Fruit fly (Drosophila melanogaster) whole organism, pupa: ENCODE results near the gene Rtnl1.

Experiments
- CG10348 ChIP-seq: fragments of 200-800 bp; sonication (Bioruptor generic); IDR thresholded peaks from 2 replicates; pipeline ENCODE4 v1.3.6; 2022; ENCODE audit warnings: missing biosample characterization, missing genetic modification characterization
- CG12605 ChIP-seq: fragments of 200-800 bp; sonication (Bioruptor generic); IDR thresholded peaks from 2 replicates; pipeline ENCODE4 v1.3.6; 2022; ENCODE audit warnings: missing biosample characterization, missing genetic modification characterization
- CG13204 ChIP-seq: fragments of 200-800 bp; sonication (Bioruptor generic); optimal IDR thresholded peaks from 2 replicates; lab custom pipeline; 2018; ENCODE audit warnings: missing biosample characterization, mild to moderate bottlenecking, missing genetic modification characterization, moderate library complexity
- CG14655 ChIP-seq: fragments of 200-800 bp; sonication (Bioruptor generic); optimal IDR thresholded peaks from 3 replicates; lab custom pipeline; 2017; ENCODE audit warnings: mild to moderate bottlenecking, missing biosample characterization, missing genetic modification reagents, missing genetic modification characterization
- CG15710 ChIP-seq: fragments of 200-800 bp; sonication (Bioruptor generic); optimal IDR thresholded peaks from 2 replicates; lab custom pipeline; 2018; ENCODE audit warnings: missing biosample characterization, mild to moderate bottlenecking, missing genetic modification characterization, moderate library complexity
- CG17806 ChIP-seq: fragments of 200-800 bp; sonication (Bioruptor generic); optimal IDR thresholded peaks from 2 replicates; lab custom pipeline; 2018; ENCODE audit warnings: missing biosample characterization, mild to moderate bottlenecking, missing genetic modification characterization, moderate library complexity
- CG32121 ChIP-seq: fragments of 200-800 bp; sonication (Bioruptor generic); IDR thresholded peaks from 2 replicates; pipeline ENCODE4 v1.3.6; 2022; ENCODE audit warnings: missing biosample characterization, missing genetic modification characterization
- CG34367 ChIP-seq: fragments of 200-800 bp; sonication (Bioruptor generic); optimal IDR thresholded peaks from 2 replicates; lab custom pipeline; 2018; ENCODE audit warnings: missing biosample characterization, mild to moderate bottlenecking, missing genetic modification characterization
- CG4496 ChIP-seq: fragments of 200-800 bp; sonication (Bioruptor generic); IDR thresholded peaks from 3 replicates; pipeline ENCODE4 v1.3.6; 2022; ENCODE audit warnings: missing biosample characterization, missing genetic modification characterization
- CG8159 ChIP-seq: fragments of 200-800 bp; sonication (Bioruptor generic); optimal IDR thresholded peaks from 3 replicates; lab custom pipeline; 2018; ENCODE audit warnings: missing biosample characterization, mild to moderate bottlenecking, missing genetic modification characterization, moderate library complexity
- CG8301 ChIP-seq: fragments of 200-800 bp; sonication (Bioruptor generic); optimal IDR thresholded peaks from 2 replicates; lab custom pipeline; 2018; ENCODE audit warnings: missing biosample characterization, mild to moderate bottlenecking, missing genetic modification characterization
- CG9948 ChIP-seq: fragments of 200-800 bp; sonication (Bioruptor generic); optimal IDR thresholded peaks from 2 replicates; lab custom pipeline; 2018; ENCODE audit warnings: missing biosample characterization, mild to moderate bottlenecking, missing genetic modification characterization, moderate library complexity
- D1 ChIP-seq: fragments of 200-800 bp; sonication (Bioruptor generic); optimal IDR thresholded peaks from 2 replicates; lab custom pipeline; 2018; ENCODE audit warnings: missing biosample characterization, mild to moderate bottlenecking, missing genetic modification characterization, moderate library complexity
- EcR ChIP-seq: fragments of 200-800 bp; sonication (Bioruptor generic); optimal IDR thresholded peaks from 3 replicates; lab custom pipeline; 2019; ENCODE audit warnings: missing biosample characterization, missing genetic modification characterization, mild to moderate bottlenecking, moderate library complexity, missing genetic modification reagents
- Ets98B ChIP-seq: fragments of 200-800 bp; sonication (Bioruptor generic); IDR thresholded peaks from 2 replicates; pipeline ENCODE4 v1.3.6; 2022; ENCODE audit warnings: missing biosample characterization, missing genetic modification characterization
- Pif1A ChIP-seq: fragments of 200-800 bp; sonication (Bioruptor generic); optimal IDR thresholded peaks from 3 replicates; lab custom pipeline; 2016; ENCODE audit warnings: missing biosample characterization, missing genetic modification characterization
- Pif1B ChIP-seq: fragments of 200-800 bp; sonication (Bioruptor generic); optimal IDR thresholded peaks from 3 replicates; lab custom pipeline; 2016; ENCODE audit warnings: missing biosample characterization, missing genetic modification characterization
- Snoo ChIP-seq: fragments of 200-800 bp; sonication (Bioruptor generic); optimal IDR thresholded peaks from 3 replicates; lab custom pipeline; 2017; ENCODE audit warnings: missing biosample characterization, mild to moderate bottlenecking, missing genetic modification characterization, inconsistent platforms
- fd96Ca ChIP-seq: fragments of 200-800 bp; sonication (Bioruptor generic); IDR thresholded peaks from 3 replicates; pipeline ENCODE4 v1.3.6; 2022; ENCODE audit warnings: missing biosample characterization, missing genetic modification characterization
- gl ChIP-seq: fragments of 200-800 bp; sonication (Bioruptor generic); optimal IDR thresholded peaks from 2 replicates; lab custom pipeline; 2018; ENCODE audit warnings: missing biosample characterization, mild to moderate bottlenecking, missing genetic modification characterization
- rn ChIP-seq: fragments of 200-800 bp; sonication (Bioruptor generic); IDR thresholded peaks from 2 replicates; pipeline ENCODE4 v1.3.6; 2022; ENCODE audit warnings: missing biosample characterization, missing genetic modification characterization

The Rtnl1 gene

DNA sequence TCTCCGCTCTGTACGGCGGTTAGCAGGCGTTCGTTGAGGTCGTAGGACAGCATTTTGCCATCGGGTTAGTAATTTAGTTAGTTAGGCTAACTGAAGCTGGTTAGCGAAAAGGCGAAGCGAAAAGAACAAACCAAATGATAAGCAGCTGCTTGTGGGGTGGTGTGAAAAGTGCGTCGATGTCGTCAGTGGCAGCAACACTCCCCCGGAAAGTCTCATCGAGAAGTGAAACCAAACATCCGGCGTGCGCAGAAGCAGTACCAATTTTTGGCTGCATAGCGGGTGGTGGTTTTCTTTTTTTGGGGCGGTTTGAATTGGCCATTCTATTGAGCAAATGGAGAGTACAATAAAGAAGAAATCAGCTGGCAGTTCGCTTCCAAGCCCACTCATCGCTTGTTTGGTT, 41.3 kb upstream of the Rtnl1 start, which contains the start of gene CG9121:
Gene CG9121 (minus strand): TSS at position 238 of the 400 bp plus-strand sequence.
- no peak for TF ChIP-seq gl
- TF ChIP-seq CG14655 (GFP tag; lab: Kevin White, UChicago) = no peak
- TF ChIP-seq Snoo = no peak
- TF ChIP-seq CG4496 = no peak
- TF ChIP-seq CG15710 (tag; lab: Kevin White, UChicago) = no peak
- no peak for TF ChIP-seq CG12605
- no peak for TF ChIP-seq Pif1B (GFP tag; lab: Kevin White, UChicago)
- TF ChIP-seq CG32121 = no peak
- TF ChIP-seq Ets98B = no peak
- no peak for TF ChIP-seq Pif1A (GFP tag; lab: Kevin White, UChicago)
- TF ChIP-seq CG9948 (tag; lab: Kevin White, UChicago) = no peak
- TF ChIP-seq rn (GFP tag; lab: Robert Waterston, UW) = no peak
- TF ChIP-seq D1 (tag; lab: Kevin White, UChicago) = no peak
- TF ChIP-seq CG8159 (tag; lab: Kevin White, UChicago) = no peak
- no peak for TF ChIP-seq CG13204 (GFP tag; lab: Kevin White, UChicago)
- no peak for TF ChIP-seq EcR (GFP tag; lab: Kevin White, UChicago)
- TF ChIP-seq CG10348 (GFP tag; lab: Robert Waterston, UW) = no peak
- TF ChIP-seq CG17806 (tag; lab: Kevin White, UChicago) = no peak
- no peak for TF ChIP-seq CG8301 (tag; lab: Kevin White, UChicago)

dm6 chr2L:5049974-5050373, 40.5 kb upstream of the Rtnl1 start:
- TF ChIP-seq Pif1B (GFP tag; lab: Kevin White, UChicago) (peak; percentile 14), CG10348 (GFP tag; lab: Robert Waterston, UW) (no peak), CG4496 (peak; percentile 50; the same call in 1 of the 3 replicates), CG15710 (tag; lab: Kevin White, UChicago) (no peak), CG8301 (tag; lab: Kevin White, UChicago) (peak; percentile 23), EcR (GFP tag; lab: Kevin White, UChicago) (peak; percentile 51), gl (no peak)

- TF ChIP-seq CG32121 (no peak), CG17806 (tag; lab: Kevin White, UChicago) (no peak), CG9948 (tag; lab: Kevin White, UChicago) (no peak), CG14655 (GFP tag; lab: Kevin White, UChicago) (no peak), EcR (GFP tag; lab: Kevin White, UChicago) (no peak), CG8301 (tag; lab: Kevin White, UChicago) (no peak), rn (GFP tag; lab: Robert Waterston, UW) (no peak), CG4496 (no peak)
Measured at dm6 chr2L:5046261-5046660, 36.7 kb upstream of the Rtnl1 start.

- TF ChIP-seq CG17806 (tag; lab: Kevin White, UChicago) (peak; percentile 3), CG8159 (tag; lab: Kevin White, UChicago) (peak; percentile 0), Snoo (peak; percentile 42), CG12605 (0 out of 2 replicates have a peak, but pooled peaks have one; percentile 25), CG13204 (GFP tag; lab: Kevin White, UChicago) (peak; percentile 25), CG34367 (peak; percentile 5), EcR (GFP tag; lab: Kevin White, UChicago) (peak; percentile 97), CG15710 (tag; lab: Kevin White, UChicago) (peak; percentile 10), CG10348 (GFP tag; lab: Robert Waterston, UW) (peak; percentile 25; the same call in 1 of the 2 replicates), Pif1B (GFP tag; lab: Kevin White, UChicago) (peak; percentile 57), CG8301 (tag; lab: Kevin White, UChicago) (peak; percentile 23), fd96Ca (GFP tag; lab: Robert Waterston, UW) (peak; percentile 69; the same call in 2 of the 3 replicates), gl (no peak), CG4496 (peak; percentile 53), Pif1A (GFP tag; lab: Kevin White, UChicago) (peak; percentile 52), CG32121 (peak; percentile 41; the same call in 1 of the 2 replicates), D1 (tag; lab: Kevin White, UChicago) (no peak), rn (GFP tag; lab: Robert Waterston, UW) (no peak), Ets98B (peak; percentile 55), CG14655 (GFP tag; lab: Kevin White, UChicago) (peak; percentile 57), CG9948 (tag; lab: Kevin White, UChicago) (peak; percentile 9)
Measured at dm6 chr2L:5044892-5045619, 35.5 kb upstream of the Rtnl1 start.

DNA sequence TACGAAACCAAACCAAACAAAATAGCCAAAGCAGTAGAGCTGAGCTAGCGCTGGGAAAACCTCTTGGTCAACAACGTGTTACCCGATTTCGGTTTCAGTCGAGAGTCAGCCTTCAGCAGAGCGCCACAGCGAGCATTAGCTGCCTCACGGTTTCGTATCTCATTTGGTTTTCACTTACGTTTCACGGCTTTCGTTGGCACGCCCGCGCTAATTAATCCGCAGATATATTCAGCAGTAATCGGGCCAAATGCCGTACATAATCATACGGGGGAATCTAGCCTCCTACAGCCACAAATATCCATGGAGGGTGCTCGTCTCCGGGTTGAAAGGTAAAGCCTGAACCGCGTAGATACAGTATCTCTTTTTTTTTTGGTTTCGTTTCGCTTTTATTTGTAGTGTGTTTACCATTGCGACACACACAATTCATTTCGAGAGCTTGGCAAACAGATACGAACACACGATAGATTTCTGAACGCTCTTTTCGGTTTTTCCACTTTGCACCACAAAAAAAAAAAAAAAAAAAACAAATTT, 34.9 kb upstream of the Rtnl1 start, which contains the start of gene CG31650:
Gene CG31650 (minus strand): TSS at position 352 of the 531 bp plus-strand sequence.
- TF ChIP-seq CG13204 (GFP tag; lab: Kevin White, UChicago) (no peak), CG4496 (0 out of 3 replicates have a peak, but pooled peaks have one; percentile 33), CG15710 (tag; lab: Kevin White, UChicago) (no peak), CG14655 (GFP tag; lab: Kevin White, UChicago) (no peak)
